Worm (Caenorhabditis elegans) whole organism, early embryonic: ENCODE measurements around the gene Y54G2A.26.

Source experiments
- B0310.2 ChIP-seq: sonication (generic microtip); optimal IDR thresholded peaks from 2 replicates; lab custom pipeline; 2016; ENCODE audit warnings: mild to moderate bottlenecking, missing genetic modification characterization, missing compliant biosample characterization
- F13C5.2 ChIP-seq: sonication (generic microtip); optimal IDR thresholded peaks from 2 replicates; lab custom pipeline; 2017; ENCODE audit warnings: mild to moderate bottlenecking, missing genetic modification characterization, inconsistent platforms, missing compliant biosample characterization
- ama-1 ChIP-seq: fragments of 150-350 bp; optimal IDR thresholded peaks from 2 replicates; lab custom pipeline; 2014
- ceh-36 ChIP-seq: sonication (generic microtip); optimal IDR thresholded peaks from 2 replicates; lab custom pipeline; 2016; ENCODE audit warnings: missing genetic modification characterization, inconsistent platforms, missing compliant biosample characterization
- ets-7 ChIP-seq: sonication (generic microtip); optimal IDR thresholded peaks from 2 replicates; lab custom pipeline; 2016; ENCODE audit warnings: missing genotype, missing genetic modification characterization, missing compliant biosample characterization
- flt-1 ChIP-seq: fragments of 200-800 bp; sonication (Bioruptor generic); IDR thresholded peaks from 2 replicates; pipeline ENCODE4 v1.3.6; 2022; ENCODE audit warnings: missing genetic modification characterization, missing compliant biosample characterization
- hmbx-1 ChIP-seq: sonication (generic microtip); optimal IDR thresholded peaks from 2 replicates; lab custom pipeline; 2016; ENCODE audit warnings: mild to moderate bottlenecking, missing genetic modification characterization, missing compliant biosample characterization
- hmg-4 ChIP-seq: fragments of 200-800 bp; sonication (Bioruptor generic); optimal IDR thresholded peaks from 2 replicates; lab custom pipeline; 2018; ENCODE audit warnings: mild to moderate bottlenecking, missing genetic modification characterization, missing compliant biosample characterization
- hnd-1 ChIP-seq: sonication (generic microtip); optimal IDR thresholded peaks from 2 replicates; lab custom pipeline; 2016; ENCODE audit warnings: missing genetic modification characterization, missing compliant biosample characterization
- pes-1 ChIP-seq: fragments of 200-800 bp; sonication (Bioruptor generic); IDR thresholded peaks from 2 replicates; pipeline ENCODE4 v1.3.6; 2022; ENCODE audit warnings: missing genetic modification reagents, missing genetic modification characterization, missing compliant biosample characterization
- sea-1 ChIP-seq: fragments of 200-800 bp; sonication (Bioruptor generic); conservative IDR thresholded peaks from 2 replicates; pipeline ENCODE4 v1.3.6; 2022; ENCODE audit warnings: missing genetic modification characterization, missing compliant biosample characterization
- tbx-11 ChIP-seq: fragments of 200-800 bp; sonication (Bioruptor generic); IDR thresholded peaks from 2 replicates; pipeline ENCODE4 v1.3.6; 2022; ENCODE audit warnings: missing genetic modification characterization, missing compliant biosample characterization
- tbx-37 ChIP-seq: fragments of 200-800 bp; sonication (Bioruptor generic); conservative IDR thresholded peaks from 2 replicates; pipeline ENCODE4 v1.3.6; 2022; ENCODE audit warnings: missing genetic modification reagents, missing genetic modification characterization, missing compliant biosample characterization
- tra-4 ChIP-seq: sonication (generic microtip); optimal IDR thresholded peaks from 2 replicates; lab custom pipeline; 2017; ENCODE audit warnings: missing genetic modification characterization, missing compliant biosample characterization

DNA sequence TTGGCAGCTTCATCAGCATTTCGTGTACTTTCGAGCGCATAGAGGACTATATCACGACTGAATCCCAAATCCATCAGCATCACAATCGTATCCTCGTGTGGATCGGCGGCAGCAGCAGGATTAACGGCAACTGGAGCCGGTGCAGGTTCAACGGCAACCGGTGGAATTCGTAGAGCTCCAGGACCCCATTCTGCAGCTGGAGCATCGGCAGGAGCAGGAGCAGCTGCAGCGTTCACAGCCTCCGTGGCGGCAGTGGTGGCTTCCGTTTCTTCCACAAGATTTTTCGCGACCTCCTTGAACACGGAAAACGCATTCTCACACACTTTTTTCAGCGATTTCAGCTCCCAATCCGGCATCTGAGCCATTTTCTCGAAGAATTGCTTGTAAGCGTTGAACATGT is 48.9 kb upstream of the Y54G2A.26 start:
- TF ChIP-seq tbx-37 (no peak), hmg-4 (GFP tag; lab: Kevin White, UChicago) (no peak), B0310.2 (no peak), flt-1 (GFP tag; lab: Robert Waterston, UW) (no peak), ama-1 (lab: Kevin White, UChicago) (no peak), tra-4 (tag; lab: Kevin White, UChicago) (no peak), F13C5.2 (tag; lab: Kevin White, UChicago) (no peak), ceh-36 (tag; lab: Kevin White, UChicago) (no peak), tbx-11 (no peak), sea-1 (GFP tag; lab: Robert Waterston, UW) (no peak), hnd-1 (tag; lab: Kevin White, UChicago) (no peak), pes-1 (no peak), hmbx-1 (tag; lab: Kevin White, UChicago) (no peak), ets-7 (tag; lab: Kevin White, UChicago) (no peak)
